Fruit fly (Drosophila melanogaster) whole organism: ENCODE results near the gene CG34002.

Experiments
- Dll ChIP-seq: fragments of >200 bp; optimal IDR thresholded peaks from 2 replicates; lab custom pipeline; 2017
- EcR ChIP-seq, 2 experiments: fragments of >200 bp; optimal IDR thresholded peaks; 2 replicates each; lab custom pipeline; 2017; ENCODE audit warnings: missing biosample characterization in 2 of 2, missing genetic modification characterization in 2 of 2, missing genetic modification reagents in 2 of 2
- pan ChIP-seq: fragments of >200 bp; optimal IDR thresholded peaks from 2 replicates; lab custom pipeline; 2017
- psq ChIP-seq: fragments of >200 bp; optimal IDR thresholded peaks from 2 replicates; lab custom pipeline; 2017
- usp ChIP-seq: fragments of >200 bp; optimal IDR thresholded peaks from 2 replicates; lab custom pipeline; 2017; ENCODE audit warnings: missing biosample characterization, missing genetic modification characterization, mixed read lengths

- TF ChIP-seq psq (lab: Kevin White, UChicago) (no peak), pan (lab: Kevin White, UChicago) (no peak), usp (no peak), EcR (GFP tag; optimal IDR thresholded peaks at IDR 0.05; lab: Kevin White, UChicago) (no peak), Dll (lab: Kevin White, UChicago) (no peak)
Measured at dm6 chr3L:17878781-17879360, 20.6 kb downstream of the CG34002 start, which contains the start of gene CG7408.
